Worm (Caenorhabditis elegans): ENCODE measurements around the gene B0024.11.

DNA sequence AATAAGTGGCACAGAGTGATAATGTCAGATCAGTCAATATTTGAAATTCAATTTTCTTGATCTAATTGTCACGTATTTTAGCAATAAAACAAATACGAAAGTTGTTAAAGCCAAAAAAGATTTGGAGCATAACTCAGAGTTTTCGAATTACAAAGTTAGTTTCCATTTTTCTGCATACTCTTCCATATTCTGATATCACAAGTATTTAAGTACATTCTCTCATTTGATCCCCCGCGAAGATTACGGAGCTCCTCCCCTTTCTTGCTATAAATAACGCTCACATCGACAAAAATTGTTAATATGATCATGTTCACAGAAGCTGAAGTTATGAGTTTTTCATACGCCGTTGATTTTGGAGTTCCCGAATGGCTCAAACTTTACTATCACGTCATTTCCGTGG lies 48.9 kb upstream of the B0024.11 start, which contains the start of gene sri-20:
- TF ChIP-seq nhr-12 (tag; optimal IDR thresholded peaks at IDR 0.05) (no peak), pha-4 (tag; optimal IDR thresholded peaks at IDR 0.05) (no peak), mep-1 (tag; optimal IDR thresholded peaks at IDR 0.05) (no peak), nhr-237 (tag; optimal IDR thresholded peaks at IDR 0.05) (no peak), nhr-28 (tag; optimal IDR thresholded peaks at IDR 0.05) (no peak), elt-1 (tag; optimal IDR thresholded peaks at IDR 0.05; ENCODE audit: borderline replicate concordance, insufficient read depth) (no peak), nhr-2 (tag; optimal IDR thresholded peaks at IDR 0.05) (no peak)

All from whole organism, mixed stage, embryonic.